Fruit fly (Drosophila melanogaster) whole organism, embryonic: ENCODE measurements around the gene Prm.

Experiments used
- Aef1 ChIP-seq: fragments of 200-800 bp; sonication (Bioruptor generic); IDR thresholded peaks from 3 replicates; pipeline ENCODE4 v1.3.6; 2022; ENCODE audit warnings: missing biosample characterization, missing genetic modification characterization
- Asciz ChIP-seq: fragments of 200-800 bp; sonication (Bioruptor generic); optimal IDR thresholded peaks from 2 replicates; lab custom pipeline; 2017; ENCODE audit warnings: missing biosample characterization, mild to moderate bottlenecking, missing genetic modification characterization, missing genetic modification reagents
- Atf3 ChIP-seq: fragments of 200-800 bp; sonication (Bioruptor generic); optimal IDR thresholded peaks from 3 replicates; lab custom pipeline; 2016; ENCODE audit warnings: missing biosample characterization, missing genetic modification characterization
- CG12071 ChIP-seq: fragments of 200-800 bp; sonication (Bioruptor generic); optimal IDR thresholded peaks from 3 replicates; lab custom pipeline; 2018; ENCODE audit warnings: missing biosample characterization, mild to moderate bottlenecking, missing genetic modification characterization
- CG13424 ChIP-seq: fragments of 200-800 bp; sonication (Bioruptor generic); optimal IDR thresholded peaks from 2 replicates; lab custom pipeline; 2019; ENCODE audit warnings: missing biosample characterization, mild to moderate bottlenecking, missing genetic modification characterization, moderate library complexity
- CG13894 ChIP-seq: fragments of 200-800 bp; sonication (Bioruptor generic); optimal IDR thresholded peaks from 3 replicates; lab custom pipeline; 2018; ENCODE audit warnings: missing biosample characterization, mild to moderate bottlenecking, missing genetic modification characterization, moderate library complexity
- CG15011 ChIP-seq: fragments of 200-800 bp; sonication (Bioruptor generic); optimal IDR thresholded peaks from 3 replicates; lab custom pipeline; 2018; ENCODE audit warnings: missing biosample characterization, mild to moderate bottlenecking, missing genetic modification characterization
- CG17912 ChIP-seq: fragments of 200-800 bp; sonication (Bioruptor generic); optimal IDR thresholded peaks from 2 replicates; lab custom pipeline; 2018; ENCODE audit warnings: missing biosample characterization, mild to moderate bottlenecking, missing genetic modification characterization
- CG18476 ChIP-seq: fragments of 200-800 bp; sonication (Bioruptor generic); optimal IDR thresholded peaks from 2 replicates; lab custom pipeline; 2016; ENCODE audit warnings: missing biosample characterization, mild to moderate bottlenecking, missing genetic modification characterization
- CG34224 ChIP-seq: fragments of 200-800 bp; sonication (Bioruptor generic); IDR thresholded peaks from 3 replicates; pipeline ENCODE4 v1.3.6; 2022; ENCODE audit warnings: missing biosample characterization, missing genetic modification characterization; ENCODE audit not compliant: partially characterized antibody
- CG4424 ChIP-seq: fragments of 200-800 bp; sonication (Bioruptor generic); optimal IDR thresholded peaks from 3 replicates; lab custom pipeline; 2016; ENCODE audit warnings: missing biosample characterization, missing genetic modification characterization
- CG5245 ChIP-seq: fragments of 200-800 bp; sonication (Bioruptor generic); optimal IDR thresholded peaks from 3 replicates; lab custom pipeline; 2016; ENCODE audit warnings: missing biosample characterization, missing genetic modification characterization
- CG6813 ChIP-seq: fragments of 200-800 bp; sonication (Bioruptor generic); optimal IDR thresholded peaks from 2 replicates; lab custom pipeline; 2017; ENCODE audit warnings: missing biosample characterization, missing genetic modification characterization, mild to moderate bottlenecking, moderate library complexity, missing genetic modification reagents
- CG6854 ChIP-seq: fragments of 200-800 bp; sonication (Bioruptor generic); optimal IDR thresholded peaks from 3 replicates; lab custom pipeline; 2017; ENCODE audit warnings: missing biosample characterization, mild to moderate bottlenecking, missing genetic modification characterization
- CG8388 ChIP-seq: fragments of 200-800 bp; sonication (Bioruptor generic); optimal IDR thresholded peaks from 2 replicates; lab custom pipeline; 2019; ENCODE audit warnings: missing biosample characterization, mild to moderate bottlenecking, missing genetic modification characterization, moderate library complexity
- CG8478 ChIP-seq: fragments of >200 bp; optimal IDR thresholded peaks from 2 replicates; lab custom pipeline; 2018
- Dbx ChIP-seq: fragments of 200-800 bp; sonication (Bioruptor generic); IDR thresholded peaks from 3 replicates; pipeline ENCODE4 v1.3.6; 2022; ENCODE audit warnings: missing biosample characterization, missing genetic modification characterization
- Dek ChIP-seq: fragments of 200-800 bp; sonication (Bioruptor generic); optimal IDR thresholded peaks from 3 replicates; lab custom pipeline; 2019; ENCODE audit warnings: missing biosample characterization, mild to moderate bottlenecking, missing genetic modification characterization, moderate library complexity
- E2f1 ChIP-seq: fragments of 200-800 bp; sonication (Bioruptor generic); IDR thresholded peaks from 2 replicates; pipeline ENCODE4 v1.3.6; 2022; ENCODE audit warnings: missing biosample characterization, missing genetic modification characterization
- Fer3 ChIP-seq: fragments of 200-800 bp; sonication (Bioruptor generic); optimal IDR thresholded peaks from 2 replicates; lab custom pipeline; 2018; ENCODE audit warnings: missing biosample characterization, mild to moderate bottlenecking, missing genetic modification characterization, moderate library complexity
- HLHmδ ChIP-seq: fragments of 200-800 bp; sonication (Bioruptor generic); optimal IDR thresholded peaks from 2 replicates; lab custom pipeline; 2018; ENCODE audit warnings: missing biosample characterization, mild to moderate bottlenecking, missing genetic modification characterization, moderate library complexity
- Hand ChIP-seq: fragments of 200-800 bp; sonication (Bioruptor generic); optimal IDR thresholded peaks from 2 replicates; lab custom pipeline; 2017; ENCODE audit warnings: mild to moderate bottlenecking, missing biosample characterization, missing genetic modification reagents, missing genetic modification characterization
- Hr39 ChIP-seq: fragments of >200 bp; optimal IDR thresholded peaks from 2 replicates; lab custom pipeline; 2017
- Myb ChIP-seq: fragments of 200-800 bp; sonication (Bioruptor generic); optimal IDR thresholded peaks from 2 replicates; lab custom pipeline; 2016; ENCODE audit warnings: missing biosample characterization, missing genetic modification characterization
- Neu2 ChIP-seq: fragments of 200-800 bp; sonication (Bioruptor generic); optimal IDR thresholded peaks from 3 replicates; lab custom pipeline; 2016; ENCODE audit warnings: missing biosample characterization, missing genetic modification characterization, borderline replicate concordance
- PHDP ChIP-seq: fragments of 200-800 bp; sonication (Bioruptor generic); optimal IDR thresholded peaks from 3 replicates; lab custom pipeline; 2018; ENCODE audit warnings: missing biosample characterization, mild to moderate bottlenecking, missing genetic modification characterization, moderate library complexity
- Pdp1 ChIP-seq, 2 experiments: fragments of 200-800 bp; sonication (Bioruptor generic); optimal IDR thresholded peaks; 3 replicates each; lab custom pipeline; 2016; ENCODE audit warnings: missing biosample characterization in 2 of 2, missing genetic modification characterization in 2 of 2, mild to moderate bottlenecking in 1 of 2, moderate library complexity in 1 of 2
- Ravus ChIP-seq: fragments of 200-800 bp; sonication (Bioruptor generic); IDR thresholded peaks from 2 replicates; pipeline ENCODE4 v1.3.6; 2022; ENCODE audit warnings: missing biosample characterization, missing genetic modification characterization
- Sry-β ChIP-seq: fragments of 200-800 bp; sonication (Bioruptor generic); optimal IDR thresholded peaks from 2 replicates; lab custom pipeline; 2018; ENCODE audit warnings: missing biosample characterization, mild to moderate bottlenecking, missing genetic modification characterization, moderate library complexity
- Stat92E ChIP-seq, 3 experiments: fragments of >200 bp in 2 of 3; fragments of 200-800 bp in 1 of 3; sonication (Bioruptor generic) in 1 of 3; optimal IDR thresholded peaks; 2 replicates each; lab custom pipeline; 2017 to 2019; ENCODE audit warnings: missing biosample characterization in 3 of 3, missing genetic modification characterization in 3 of 3, mild to moderate bottlenecking in 1 of 3, moderate library complexity in 1 of 3
- Trl ChIP-seq, 3 experiments: fragments of >200 bp in 2 of 3; fragments of 200-800 bp in 1 of 3; sonication (Bioruptor generic) in 1 of 3; optimal IDR thresholded peaks; 2 replicates in 1 of 3; 3 replicates in 2 of 3; lab custom pipeline; 2016 to 2017; ENCODE audit warnings: missing biosample characterization in 1 of 3, missing genetic modification characterization in 1 of 3
- Vsx1 ChIP-seq: fragments of 200-800 bp; sonication (Bioruptor generic); optimal IDR thresholded peaks from 2 replicates; lab custom pipeline; 2017; ENCODE audit warnings: missing biosample characterization, mild to moderate bottlenecking, missing genetic modification characterization, missing genetic modification reagents
- ac ChIP-seq: fragments of 200-800 bp; sonication (Bioruptor generic); optimal IDR thresholded peaks from 3 replicates; lab custom pipeline; 2017; ENCODE audit warnings: missing biosample characterization, mild to moderate bottlenecking, missing genetic modification characterization
- chm ChIP-seq: fragments of 200-800 bp; sonication (Bioruptor generic); IDR thresholded peaks from 2 replicates; pipeline ENCODE4 v1.3.6; 2022; ENCODE audit warnings: missing biosample characterization, missing genetic modification characterization
- crol ChIP-seq: fragments of 200-800 bp; sonication (Bioruptor generic); IDR thresholded peaks from 2 replicates; pipeline ENCODE4 v1.3.6; 2022; ENCODE audit warnings: missing biosample characterization, missing genetic modification characterization
- dati ChIP-seq: fragments of 200-800 bp; sonication (Bioruptor generic); IDR thresholded peaks from 2 replicates; pipeline ENCODE4 v1.3.6; 2022; ENCODE audit warnings: missing biosample characterization, missing genetic modification characterization
- ems ChIP-seq: fragments of 200-800 bp; sonication (Bioruptor generic); optimal IDR thresholded peaks from 3 replicates; lab custom pipeline; 2016; ENCODE audit warnings: missing biosample characterization, missing genetic modification characterization
- fu2 ChIP-seq: fragments of 200-800 bp; sonication (Bioruptor generic); optimal IDR thresholded peaks from 2 replicates; lab custom pipeline; 2016; ENCODE audit warnings: missing biosample characterization, missing genetic modification characterization
- gcm2 ChIP-seq: fragments of 200-800 bp; sonication (Bioruptor generic); optimal IDR thresholded peaks from 2 replicates; lab custom pipeline; 2016; ENCODE audit warnings: missing biosample characterization, missing genetic modification characterization
- grn ChIP-seq: fragments of 200-800 bp; sonication (Bioruptor generic); optimal IDR thresholded peaks from 3 replicates; lab custom pipeline; 2017; ENCODE audit warnings: missing biosample characterization, missing genetic modification characterization
- ham ChIP-seq: fragments of 200-800 bp; sonication (Bioruptor generic); IDR thresholded peaks from 2 replicates; pipeline ENCODE4 v1.3.6; 2022; ENCODE audit warnings: missing biosample characterization, missing genetic modification characterization
- jumu ChIP-seq: fragments of 200-800 bp; sonication (Bioruptor generic); optimal IDR thresholded peaks from 3 replicates; lab custom pipeline; 2016; ENCODE audit warnings: missing biosample characterization, missing genetic modification characterization
- nerfin-2 ChIP-seq: fragments of 200-800 bp; sonication (Bioruptor generic); IDR thresholded peaks from 2 replicates; pipeline ENCODE4 v1.3.6; 2022; ENCODE audit warnings: missing biosample characterization, missing genetic modification characterization; ENCODE audit not compliant: partially characterized antibody
- repo ChIP-seq: fragments of 200-800 bp; sonication (Bioruptor generic); optimal IDR thresholded peaks from 2 replicates; lab custom pipeline; 2016; ENCODE audit warnings: missing biosample characterization, missing genetic modification characterization
- rib ChIP-seq: fragments of 200-800 bp; sonication (Bioruptor generic); IDR thresholded peaks from 2 replicates; pipeline ENCODE4 v1.3.6; 2022; ENCODE audit warnings: missing biosample characterization, missing genetic modification characterization
- shn ChIP-seq: fragments of 200-800 bp; sonication (Bioruptor generic); optimal IDR thresholded peaks from 3 replicates; lab custom pipeline; 2016; ENCODE audit warnings: missing biosample characterization, missing genetic modification characterization
- so ChIP-seq: fragments of 200-800 bp; sonication (Bioruptor generic); IDR thresholded peaks from 3 replicates; pipeline ENCODE4 v1.3.6; 2022; ENCODE audit warnings: missing biosample characterization, missing genetic modification characterization
- tna ChIP-seq: fragments of 200-800 bp; sonication (Bioruptor generic); IDR thresholded peaks from 2 replicates; pipeline ENCODE4 v1.3.6; 2022; ENCODE audit warnings: missing biosample characterization, missing genetic modification characterization; ENCODE audit not compliant: partially characterized antibody
- trh ChIP-seq: fragments of 200-800 bp; sonication (Bioruptor generic); optimal IDR thresholded peaks from 2 replicates; lab custom pipeline; 2016; ENCODE audit warnings: missing biosample characterization, missing genetic modification characterization
- unc-4 ChIP-seq: fragments of 200-800 bp; sonication (Bioruptor generic); IDR thresholded peaks from 2 replicates; pipeline ENCODE4 v1.3.6; 2022; ENCODE audit warnings: missing biosample characterization, missing genetic modification characterization; ENCODE audit not compliant: partially characterized antibody
- zen2 ChIP-seq: fragments of 200-800 bp; sonication (Bioruptor generic); IDR thresholded peaks from 3 replicates; pipeline ENCODE4 v1.3.6; 2022; ENCODE audit warnings: missing biosample characterization, missing genetic modification characterization; ENCODE audit not compliant: partially characterized antibody

The Prm gene

dm6 chr3L:8767876-8768275, 22.8 kb upstream of the Prm start (continued):
- TF ChIP-seq CG5245 (GFP tag; lab: Kevin White, UChicago), result no peak
- TF ChIP-seq ems (GFP tag; lab: Kevin White, UChicago), result peak; percentile 5
- no peak for TF ChIP-seq ac (GFP tag; lab: Kevin White, UChicago)
- TF ChIP-seq CG6813 (GFP tag; lab: Kevin White, UChicago), result no peak
- no peak for TF ChIP-seq CG17912 (GFP tag; lab: Kevin White, UChicago)
- no peak for TF ChIP-seq Hr39
- TF ChIP-seq grn (GFP tag; lab: Kevin White, UChicago), result peak; percentile 12
- TF ChIP-seq Asciz (GFP tag; lab: Kevin White, UChicago), result no peak
- TF ChIP-seq CG34224 (GFP tag; lab: Robert Waterston, UW), result no peak
- TF ChIP-seq zen2 (GFP tag; lab: Robert Waterston, UW), result no peak
- TF ChIP-seq CG15011 (GFP tag; lab: Kevin White, UChicago), result peak; percentile 7
- TF ChIP-seq chm (GFP tag; lab: Robert Waterston, UW), result no peak
- TF ChIP-seq shn (GFP tag; lab: Kevin White, UChicago), result peak; percentile 24
- no peak for TF ChIP-seq jumu
- TF ChIP-seq Dek (tag; lab: Kevin White, UChicago), result no peak
- TF ChIP-seq Fer3 (tag; lab: Kevin White, UChicago), result peak; percentile 35
- peak; percentile 52 for TF ChIP-seq Myb
- TF ChIP-seq Vsx1 (GFP tag; lab: Kevin White, UChicago), result peak; percentile 39
- TF ChIP-seq Atf3, result no peak
- TF ChIP-seq gcm2, result no peak
- TF ChIP-seq Trl (optimal IDR thresholded peaks at IDR 0.05; lab: Kevin White, UChicago), result no peak
- TF ChIP-seq Trl (GFP tag; optimal IDR thresholded peaks at IDR 0.05; lab: Kevin White, UChicago), result no peak
- no peak for TF ChIP-seq Stat92E (GFP tag; optimal IDR thresholded peaks at IDR 0.05; lab: Kevin White, UChicago)
- TF ChIP-seq E2f1, result no peak
- no peak for TF ChIP-seq nerfin-2 (GFP tag; lab: Robert Waterston, UW)
- TF ChIP-seq Sry-β (GFP tag; lab: Kevin White, UChicago), result no peak
- no peak for TF ChIP-seq dati (GFP tag; lab: Robert Waterston, UW)
- TF ChIP-seq rib (GFP tag; lab: Robert Waterston, UW), result no peak
- TF ChIP-seq CG12071 (GFP tag; lab: Kevin White, UChicago), result peak; percentile 12
- peak; percentile 18 for TF ChIP-seq trh
- peak; percentile 24 for TF ChIP-seq CG18476 (GFP tag; lab: Kevin White, UChicago)
- TF ChIP-seq tna, result no peak
- peak; percentile 39 for TF ChIP-seq Hand (GFP tag; lab: Kevin White, UChicago)
- no peak for TF ChIP-seq CG8478 (lab: Kevin White, UChicago)
- TF ChIP-seq Aef1 (GFP tag; lab: Robert Waterston, UW), result no peak; the same call in 2 of the 3 replicates
- TF ChIP-seq ham (GFP tag; lab: Robert Waterston, UW), result no peak
- peak; percentile 34; the same call in 1 of the 3 replicates for TF ChIP-seq Dbx (GFP tag; lab: Robert Waterston, UW)
- peak; percentile 59 for TF ChIP-seq PHDP (tag; lab: Kevin White, UChicago)
- TF ChIP-seq CG13894 (tag; lab: Kevin White, UChicago), result no peak
- no peak for TF ChIP-seq unc-4
- no peak for TF ChIP-seq crol (GFP tag; lab: Robert Waterston, UW)
- peak; percentile 5 for TF ChIP-seq CG4424
- TF ChIP-seq CG13424 (tag; lab: Kevin White, UChicago), result peak; percentile 22
- TF ChIP-seq CG8388 (GFP tag; lab: Kevin White, UChicago), result peak; percentile 74
- no peak for TF ChIP-seq repo
- TF ChIP-seq HLHmδ, result no peak
- peak; percentile 46 for TF ChIP-seq fu2 (GFP tag; lab: Kevin White, UChicago)
- no peak for TF ChIP-seq so (GFP tag; lab: Robert Waterston, UW)
- peak; percentile 20 for TF ChIP-seq CG6854
- TF ChIP-seq Ravus (GFP tag; lab: Robert Waterston, UW), result no peak
- peak; percentile 34 to 37 for TF ChIP-seq Pdp1 (GFP tag; optimal IDR thresholded peaks at IDR 0.05; lab: Kevin White, UChicago)
- no peak for TF ChIP-seq Neu2
